Worm (Caenorhabditis elegans) whole organism, mixed stage, embryonic: ENCODE data around the gene ifc-1.

ENCODE experiments used
- bed-3 ChIP-seq: fragments of 200-800 bp; sonication (Bioruptor generic); optimal IDR thresholded peaks from 3 replicates; lab custom pipeline; 2018; ENCODE audit warnings: mild to moderate bottlenecking, missing genetic modification characterization, moderate library complexity, missing compliant biosample characterization
- blmp-1 ChIP-seq: fragments of 150-350 bp; optimal IDR thresholded peaks from 2 replicates; lab custom pipeline; 2014; ENCODE audit warnings: missing biosample characterization, missing genetic modification characterization
- ceh-39 ChIP-seq: fragments of 150-350 bp; optimal IDR thresholded peaks from 2 replicates; lab custom pipeline; 2014; ENCODE audit warnings: missing biosample characterization, missing genetic modification characterization
- ceh-43 ChIP-seq: fragments of 200-800 bp; sonication (Bioruptor generic); optimal IDR thresholded peaks from 2 replicates; lab custom pipeline; 2018; ENCODE audit warnings: mild to moderate bottlenecking, missing genetic modification characterization, moderate library complexity, missing compliant biosample characterization
- ces-1 ChIP-seq: fragments of 150-350 bp; optimal IDR thresholded peaks from 2 replicates; lab custom pipeline; 2014; ENCODE audit warnings: missing biosample characterization, missing genetic modification reagents, missing genetic modification characterization
- cnd-1 ChIP-seq: fragments of 200-800 bp; sonication (Bioruptor generic); optimal IDR thresholded peaks from 2 replicates; lab custom pipeline; 2018; ENCODE audit warnings: mild to moderate bottlenecking, missing genetic modification characterization, missing compliant biosample characterization
- drap-1 ChIP-seq: fragments of 200-800 bp; sonication (Bioruptor generic); optimal IDR thresholded peaks from 3 replicates; lab custom pipeline; 2018; ENCODE audit warnings: mild to moderate bottlenecking, missing genetic modification characterization, missing compliant biosample characterization
- elt-1 ChIP-seq: sonication (generic microtip); optimal IDR thresholded peaks from 2 replicates; lab custom pipeline; 2017; ENCODE audit warnings: missing genetic modification characterization, mild to moderate bottlenecking, missing compliant biosample characterization, antibody characterized with exemption, moderate library complexity, borderline replicate concordance; ENCODE audit not compliant: insufficient read depth
- elt-3 ChIP-seq: fragments of 150-350 bp; optimal IDR thresholded peaks from 2 replicates; lab custom pipeline; 2014; ENCODE audit warnings: missing biosample characterization, missing genetic modification characterization
- flh-1 ChIP-seq: fragments of 200-800 bp; sonication (Bioruptor generic); optimal IDR thresholded peaks from 2 replicates; lab custom pipeline; 2018; ENCODE audit warnings: mild to moderate bottlenecking, missing genetic modification characterization, moderate library complexity, missing compliant biosample characterization
- ham-2 ChIP-seq: fragments of 200-800 bp; sonication (Bioruptor generic); optimal IDR thresholded peaks from 2 replicates; lab custom pipeline; 2018; ENCODE audit warnings: mild to moderate bottlenecking, missing genetic modification characterization, missing compliant biosample characterization
- hlh-1 ChIP-seq: fragments of 150-350 bp; optimal IDR thresholded peaks from 2 replicates; lab custom pipeline; 2014; ENCODE audit warnings: missing biosample characterization, missing genetic modification reagents, missing genetic modification characterization
- lin-13 ChIP-seq: fragments of 150-350 bp; optimal IDR thresholded peaks from 2 replicates; lab custom pipeline; 2014; ENCODE audit warnings: missing biosample characterization, missing genetic modification characterization
- lin-32 ChIP-seq: fragments of 200-800 bp; sonication (Bioruptor generic); optimal IDR thresholded peaks from 2 replicates; lab custom pipeline; 2018; ENCODE audit warnings: mild to moderate bottlenecking, missing genetic modification characterization, missing compliant biosample characterization
- mab-5 ChIP-seq: fragments of 150-350 bp; optimal IDR thresholded peaks from 2 replicates; lab custom pipeline; 2014; ENCODE audit warnings: missing biosample characterization, missing genetic modification characterization
- mep-1 ChIP-seq: fragments of 150-350 bp; optimal IDR thresholded peaks from 2 replicates; lab custom pipeline; 2017; ENCODE audit warnings: missing biosample characterization, missing genetic modification reagents, missing genetic modification characterization, inconsistent platforms
- mls-2 ChIP-seq: sonication (generic microtip); optimal IDR thresholded peaks from 2 replicates; lab custom pipeline; 2016; ENCODE audit warnings: mild to moderate bottlenecking, missing genetic modification characterization, moderate library complexity, missing compliant biosample characterization
- nhr-12 ChIP-seq: fragments of 150-350 bp; optimal IDR thresholded peaks from 2 replicates; lab custom pipeline; 2014; ENCODE audit warnings: missing biosample characterization, missing genetic modification characterization
- nhr-2 ChIP-seq: fragments of 150-350 bp; optimal IDR thresholded peaks from 2 replicates; lab custom pipeline; 2014; ENCODE audit warnings: missing biosample characterization, missing genetic modification characterization
- nhr-237 ChIP-seq: fragments of 150-350 bp; optimal IDR thresholded peaks from 2 replicates; lab custom pipeline; 2014; ENCODE audit warnings: missing biosample characterization, missing genetic modification characterization
- nhr-28 ChIP-seq: fragments of 150-350 bp; optimal IDR thresholded peaks from 2 replicates; lab custom pipeline; 2014; ENCODE audit warnings: missing biosample characterization, missing genetic modification characterization
- pha-4 ChIP-seq: fragments of 150-350 bp; optimal IDR thresholded peaks from 2 replicates; lab custom pipeline; 2018; ENCODE audit warnings: missing biosample characterization, missing genetic modification reagents, missing genetic modification characterization
- sem-2 ChIP-seq: fragments of 200-800 bp; sonication (Bioruptor generic); optimal IDR thresholded peaks from 2 replicates; lab custom pipeline; 2018; ENCODE audit warnings: mild to moderate bottlenecking, missing genetic modification characterization, missing compliant biosample characterization
- snpc-4 ChIP-seq: fragments of 150-350 bp; optimal IDR thresholded peaks from 2 replicates; lab custom pipeline; 2014; ENCODE audit warnings: missing biosample characterization, missing genetic modification characterization
- tbx-8 ChIP-seq: fragments of 200-800 bp; sonication (Bioruptor generic); optimal IDR thresholded peaks from 2 replicates; lab custom pipeline; 2018; ENCODE audit warnings: mild to moderate bottlenecking, missing genetic modification characterization, moderate library complexity, missing compliant biosample characterization
- unc-120 ChIP-seq: sonication (generic microtip); optimal IDR thresholded peaks from 2 replicates; lab custom pipeline; 2017; ENCODE audit warnings: missing genetic modification characterization, missing compliant biosample characterization; ENCODE audit not compliant: poor library complexity, severe bottlenecking
- unc-39 ChIP-seq: fragments of 150-350 bp; optimal IDR thresholded peaks from 2 replicates; lab custom pipeline; 2014; ENCODE audit warnings: missing biosample characterization, missing genetic modification characterization
- unc-62 ChIP-seq: fragments of 150-350 bp; optimal IDR thresholded peaks from 2 replicates; lab custom pipeline; 2014; ENCODE audit warnings: missing biosample characterization, missing genetic modification reagents, missing genetic modification characterization
- ztf-11 ChIP-seq: fragments of 150-350 bp; optimal IDR thresholded peaks from 2 replicates; lab custom pipeline; 2014; ENCODE audit warnings: missing biosample characterization, missing genetic modification characterization

Gene ifc-1

ce11 chrV:2870127-2870526, 11.1 kb upstream of the ifc-1 start, which contains the start of gene srh-243:
srh-243 (plus strand) TSS chrV:2870427.
- TF ChIP-seq lin-32 (GFP tag; lab: Kevin White, UChicago), result no peak
- no peak for TF ChIP-seq nhr-2 (tag; lab: Kevin White, UChicago)
- TF ChIP-seq sem-2 (GFP tag; lab: Kevin White, UChicago), result no peak
- no peak for TF ChIP-seq unc-62
- no peak for TF ChIP-seq ztf-11 (tag; lab: Kevin White, UChicago)
- no peak for TF ChIP-seq mls-2
- no peak for TF ChIP-seq snpc-4
- no peak for TF ChIP-seq unc-120 (tag; lab: Kevin White, UChicago)
- TF ChIP-seq lin-13 (tag; lab: Kevin White, UChicago), result no peak
- no peak for TF ChIP-seq unc-39 (tag; lab: Kevin White, UChicago)
- TF ChIP-seq ham-2 (GFP tag; lab: Kevin White, UChicago), result no peak

- no peak for TF ChIP-seq snpc-4
- TF ChIP-seq unc-62, result no peak
- TF ChIP-seq ham-2 (GFP tag; lab: Kevin White, UChicago), result no peak
- no peak for TF ChIP-seq mls-2
- TF ChIP-seq elt-1 (tag; lab: Kevin White, UChicago), result no peak
- TF ChIP-seq flh-1 (GFP tag; lab: Kevin White, UChicago), result no peak
- no peak for TF ChIP-seq elt-3 (tag; lab: Kevin White, UChicago)
- no peak for TF ChIP-seq mab-5 (tag; lab: Kevin White, UChicago)
- no peak for TF ChIP-seq ces-1 (GFP tag; lab: Kevin White, UChicago)
- no peak for TF ChIP-seq ceh-43 (GFP tag; lab: Kevin White, UChicago)
- no peak for TF ChIP-seq tbx-8 (GFP tag; lab: Kevin White, UChicago)
- no peak for TF ChIP-seq unc-120 (tag; lab: Kevin White, UChicago)
- TF ChIP-seq cnd-1 (tag; lab: Kevin White, UChicago), result no peak
These were observed 9.3 kb upstream of the ifc-1 start for ce11 chrV:2871754-2872504.

DNA sequence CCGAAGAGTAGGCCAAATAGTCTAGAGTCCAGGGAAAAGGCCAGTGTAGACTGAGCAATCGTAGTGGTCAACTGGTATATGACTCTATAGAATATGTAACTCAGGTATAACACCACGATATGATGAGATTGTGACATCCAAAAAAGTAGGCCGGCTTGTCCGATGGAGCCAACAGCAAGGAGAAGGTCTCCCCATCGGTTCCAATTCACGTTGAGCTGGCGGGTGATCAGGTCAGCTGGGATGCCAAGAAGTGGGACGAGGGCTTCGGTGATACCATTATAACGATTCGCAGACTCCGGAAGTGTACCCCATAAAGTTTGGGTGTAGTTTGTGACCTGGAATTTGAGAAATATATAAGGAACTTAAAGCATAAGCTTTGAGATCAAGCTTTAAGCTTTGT, 8.2 kb upstream of the ifc-1 start:
- no peak for TF ChIP-seq bed-3
- TF ChIP-seq nhr-2 (tag; lab: Kevin White, UChicago), result no peak

DNA sequence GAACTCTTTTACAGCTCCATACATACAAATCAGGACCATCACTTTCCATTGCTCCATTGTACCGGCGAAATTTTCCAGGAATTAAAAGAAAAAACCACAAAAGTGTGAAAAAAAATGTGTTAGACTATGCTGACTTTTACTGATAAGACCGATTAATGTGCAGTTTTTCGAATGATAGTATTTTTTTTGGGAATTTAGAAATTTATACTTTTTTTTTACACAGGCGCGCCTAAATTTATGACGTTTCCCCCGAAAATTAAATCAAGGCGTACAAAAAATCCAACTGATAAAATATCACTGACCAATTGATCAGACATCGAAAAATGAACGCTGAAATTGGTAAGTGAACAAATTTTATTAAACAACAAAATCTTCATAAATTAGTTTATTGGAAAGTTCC, 5.8 kb upstream of the ifc-1 start, which contains the start of gene folt-2:
folt-2 (minus strand) TSS at position 179 of the 400 bp plus-strand sequence.
- no peak for TF ChIP-seq unc-62
- no peak for TF ChIP-seq tbx-8 (GFP tag; lab: Kevin White, UChicago)
- TF ChIP-seq bed-3, result no peak
- no peak for TF ChIP-seq nhr-28 (tag; lab: Kevin White, UChicago)
- no peak for TF ChIP-seq flh-1 (GFP tag; lab: Kevin White, UChicago)
- no peak for TF ChIP-seq mls-2
- TF ChIP-seq ham-2 (GFP tag; lab: Kevin White, UChicago), result no peak
- TF ChIP-seq cnd-1 (tag; lab: Kevin White, UChicago), result no peak
- TF ChIP-seq nhr-237 (tag; lab: Kevin White, UChicago), result no peak
- no peak for TF ChIP-seq unc-120 (tag; lab: Kevin White, UChicago)
- TF ChIP-seq elt-1 (tag; lab: Kevin White, UChicago), result no peak
- no peak for TF ChIP-seq elt-3 (tag; lab: Kevin White, UChicago)

- TF ChIP-seq pha-4 (no peak), nhr-2 (tag; lab: Kevin White, UChicago) (no peak), ceh-39 (tag; lab: Kevin White, UChicago) (no peak), mep-1 (no peak), drap-1 (GFP tag; lab: Kevin White, UChicago) (no peak), elt-3 (tag; lab: Kevin White, UChicago) (no peak), hlh-1 (tag; lab: Kevin White, UChicago) (no peak), elt-1 (tag; lab: Kevin White, UChicago) (no peak), ces-1 (GFP tag; lab: Kevin White, UChicago) (no peak), blmp-1 (tag; lab: Kevin White, UChicago) (no peak), nhr-12 (tag; lab: Kevin White, UChicago) (no peak), lin-32 (GFP tag; lab: Kevin White, UChicago) (no peak)
These were observed 4.9 kb upstream of the ifc-1 start for ce11 chrV:2876188-2876831.
